Worm (Caenorhabditis elegans) whole organism, L4/young adult: Measurements from ENCODE around the gene ZK418.13.

ENCODE experiments used
- W03F9.2 ChIP-seq: fragments of 150-350 bp; optimal IDR thresholded peaks from 2 replicates; lab custom pipeline; 2014; ENCODE audit warnings: missing biosample characterization, missing genetic modification characterization
- dao-5 ChIP-seq: sonication (generic microtip); optimal IDR thresholded peaks from 2 replicates; lab custom pipeline; 2016; ENCODE audit warnings: missing genotype, missing genetic modification characterization, moderate library complexity, missing compliant biosample characterization

DNA sequence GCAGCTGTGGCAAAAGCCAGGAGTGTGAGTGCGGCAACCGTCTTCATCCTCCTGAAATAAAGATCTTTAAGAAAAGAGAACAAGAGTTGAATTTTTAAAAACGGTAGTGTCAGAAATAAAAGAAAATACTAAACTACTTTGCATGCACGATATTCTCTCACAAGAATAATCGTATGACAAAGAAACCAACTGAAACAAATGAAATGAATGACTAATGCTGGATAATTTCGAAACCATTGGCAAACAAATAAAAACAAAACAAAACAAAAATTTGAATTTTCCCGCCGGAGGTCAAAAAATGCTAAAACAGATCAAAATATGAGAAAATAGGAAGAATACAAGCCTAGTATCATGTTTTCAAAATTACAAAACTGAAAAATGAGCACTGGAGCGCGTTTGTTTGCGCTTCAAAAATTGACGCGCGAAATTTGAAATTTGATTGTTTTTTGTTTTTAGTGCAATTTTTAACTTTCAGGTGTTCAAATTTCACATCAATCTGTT lies 27.7 kb upstream of the ZK418.13 start, which contains the start of gene cpg-2:
- TF ChIP-seq W03F9.2 (no peak), dao-5 (tag; lab: Kevin White, UChicago) (no peak)
